Worm (Caenorhabditis elegans) whole organism, L3 larva: ENCODE measurements around the gene C07G3.10.

ENCODE experiments used
- ama-1 ChIP-seq: fragments of 150-350 bp; optimal IDR thresholded peaks from 2 replicates; lab custom pipeline; 2018
- lin-15B ChIP-seq: fragments of 150-350 bp; optimal IDR thresholded peaks from 2 replicates; lab custom pipeline; 2014; ENCODE audit warnings: missing biosample characterization, missing genetic modification characterization
- lin-39 ChIP-seq: fragments of 150-350 bp; optimal IDR thresholded peaks from 2 replicates; lab custom pipeline; 2018; ENCODE audit warnings: missing biosample characterization, missing genetic modification reagents, missing genetic modification characterization
- mdl-1 ChIP-seq: fragments of 150-350 bp; optimal IDR thresholded peaks from 2 replicates; lab custom pipeline; 2014; ENCODE audit warnings: missing biosample characterization, missing genetic modification characterization
- nhr-77 ChIP-seq: fragments of 150-350 bp; optimal IDR thresholded peaks from 2 replicates; lab custom pipeline; 2014; ENCODE audit warnings: missing biosample characterization, missing genetic modification characterization
- pha-4 ChIP-seq: fragments of 150-350 bp; optimal IDR thresholded peaks from 2 replicates; lab custom pipeline; 2014; ENCODE audit warnings: missing biosample characterization, missing genetic modification reagents, missing genetic modification characterization
- snpc-4 ChIP-seq: fragments of 150-350 bp; optimal IDR thresholded peaks from 2 replicates; lab custom pipeline; 2014; ENCODE audit warnings: missing biosample characterization, missing genetic modification characterization
- unc-39 ChIP-seq: sonication (generic microtip); optimal IDR thresholded peaks from 4 replicates; lab custom pipeline; 2017; ENCODE audit warnings: missing biosample characterization, missing genetic modification characterization
- ztf-11 ChIP-seq: fragments of 150-350 bp; optimal IDR thresholded peaks from 2 replicates; lab custom pipeline; 2014; ENCODE audit warnings: missing biosample characterization, missing genetic modification characterization
- ztf-4 ChIP-seq: fragments of 150-350 bp; optimal IDR thresholded peaks from 2 replicates; lab custom pipeline; 2014; ENCODE audit warnings: missing biosample characterization, missing genetic modification characterization

DNA sequence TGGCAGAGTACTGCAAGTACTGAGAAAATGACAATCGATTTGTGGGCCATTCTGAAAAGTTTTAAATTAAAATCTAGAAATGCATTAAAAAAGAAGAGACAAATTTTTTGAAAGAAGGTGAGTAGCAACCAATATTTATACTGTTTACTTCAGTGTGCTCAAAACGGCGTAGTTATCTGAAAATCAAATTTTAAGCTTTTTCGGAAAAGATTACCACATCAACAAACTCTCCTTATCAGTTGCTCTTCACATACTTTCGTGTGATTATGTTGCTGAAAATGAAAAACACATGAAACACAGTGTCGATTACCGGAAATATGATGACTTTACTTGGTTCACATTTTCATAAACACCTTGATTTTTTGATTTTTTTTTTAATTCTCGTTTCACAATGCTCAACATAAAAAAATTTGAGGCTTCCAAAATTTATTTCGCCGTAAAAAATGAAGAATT lies 19.5 kb upstream of the C07G3.10 start, which contains the start of gene lys-7:
- TF ChIP-seq unc-39 (tag; lab: Kevin White, UChicago) (no peak), snpc-4 (tag; lab: Kevin White, UChicago) (no peak), ama-1 (no peak), lin-39 (no peak), mdl-1 (tag; lab: Kevin White, UChicago) (no peak), ztf-11 (tag; lab: Kevin White, UChicago) (no peak), nhr-77 (tag; lab: Kevin White, UChicago) (no peak), ztf-4 (tag; lab: Kevin White, UChicago) (no peak), lin-15B (no peak), pha-4 (tag; lab: Kevin White, UChicago) (no peak)
